Worm (Caenorhabditis elegans) whole organism, L4/young adult: ENCODE results near the gene fem-2.

ENCODE experiments used
- W03F9.2 ChIP-seq: fragments of 150-350 bp; optimal IDR thresholded peaks from 2 replicates; lab custom pipeline; 2014; ENCODE audit warnings: missing biosample characterization, missing genetic modification characterization
- dao-5 ChIP-seq: sonication (generic microtip); optimal IDR thresholded peaks from 2 replicates; lab custom pipeline; 2016; ENCODE audit warnings: missing genotype, missing genetic modification characterization, moderate library complexity, missing compliant biosample characterization
- him-1 ChIP-seq: sonication (generic microtip); optimal IDR thresholded peaks from 2 replicates; lab custom pipeline; 2016; ENCODE audit warnings: missing genotype, missing genetic modification reagents, missing genetic modification characterization, missing compliant biosample characterization

ce11 chrIII:658357-658756, 23.9 kb upstream of the fem-2 start, which contains the start of gene C09F5.1:
- TF ChIP-seq W03F9.2 (tag; lab: Kevin White, UChicago): no peak
- no peak for TF ChIP-seq him-1 (tag; lab: Kevin White, UChicago)
- TF ChIP-seq dao-5 (tag; lab: Kevin White, UChicago): no peak
